Worm (Caenorhabditis elegans) whole organism, late embryonic: ENCODE data around the gene clp-4.
A peak's percentile ranks its signal among the peaks of the same experiment; 100 is the strongest.

Experiments
- C08G9.2 ChIP-seq: sonication (generic microtip); optimal IDR thresholded peaks from 2 replicates; lab custom pipeline; 2016; ENCODE audit warnings: mild to moderate bottlenecking, missing genetic modification characterization, moderate library complexity, missing compliant biosample characterization
- F13H6.1 ChIP-seq: sonication (generic microtip); optimal IDR thresholded peaks from 2 replicates; lab custom pipeline; 2016; ENCODE audit warnings: missing genetic modification characterization, missing compliant biosample characterization
- K09A11.1 ChIP-seq: sonication (generic microtip); optimal IDR thresholded peaks from 2 replicates; lab custom pipeline; 2017; ENCODE audit warnings: antibody characterized with exemption, mild to moderate bottlenecking, missing genetic modification characterization, missing compliant biosample characterization; ENCODE audit not compliant: insufficient read depth
- T23F11.4 ChIP-seq: fragments of 200-800 bp; sonication (Bioruptor generic); optimal IDR thresholded peaks from 2 replicates; lab custom pipeline; 2018; ENCODE audit warnings: mild to moderate bottlenecking, missing genetic modification characterization, missing compliant biosample characterization
- Y22D7AL.16 ChIP-seq: sonication (generic microtip); optimal IDR thresholded peaks from 2 replicates; lab custom pipeline; 2016; ENCODE audit warnings: missing genetic modification characterization, missing compliant biosample characterization
- ama-1 ChIP-seq: fragments of 150-350 bp; optimal IDR thresholded peaks from 2 replicates; lab custom pipeline; 2014
- ceh-14 ChIP-seq: sonication (generic microtip); optimal IDR thresholded peaks from 2 replicates; lab custom pipeline; 2016; ENCODE audit warnings: missing genotype, missing genetic modification characterization, missing compliant biosample characterization
- ceh-18 ChIP-seq: sonication (generic microtip); optimal IDR thresholded peaks from 2 replicates; lab custom pipeline; 2016; ENCODE audit warnings: missing genetic modification characterization, missing compliant biosample characterization
- ceh-31 ChIP-seq: sonication (generic microtip); optimal IDR thresholded peaks from 2 replicates; lab custom pipeline; 2016; ENCODE audit warnings: missing genetic modification characterization, missing compliant biosample characterization
- ceh-45 ChIP-seq: fragments of 200-800 bp; sonication (Bioruptor generic); IDR thresholded peaks from 2 replicates; pipeline ENCODE4 v1.3.6; 2022; ENCODE audit warnings: missing genetic modification reagents, missing genetic modification characterization, missing compliant biosample characterization
- ceh-48 ChIP-seq: sonication (generic microtip); optimal IDR thresholded peaks from 2 replicates; lab custom pipeline; 2016; ENCODE audit warnings: missing genetic modification characterization, inconsistent platforms, missing compliant biosample characterization
- ceh-9 ChIP-seq: sonication (generic microtip); optimal IDR thresholded peaks from 2 replicates; lab custom pipeline; 2016; ENCODE audit warnings: mild to moderate bottlenecking, missing genetic modification characterization, inconsistent platforms, missing compliant biosample characterization
- dmd-4 ChIP-seq: sonication (generic microtip); optimal IDR thresholded peaks from 2 replicates; lab custom pipeline; 2016; ENCODE audit warnings: borderline replicate concordance, missing genetic modification characterization, missing compliant biosample characterization
- dve-1 ChIP-seq: sonication (generic microtip); optimal IDR thresholded peaks from 2 replicates; lab custom pipeline; 2017; ENCODE audit warnings: antibody characterized with exemption, mild to moderate bottlenecking, missing genetic modification characterization, missing compliant biosample characterization
- elt-2 ChIP-seq: sonication (generic microtip); optimal IDR thresholded peaks from 2 replicates; lab custom pipeline; 2016; ENCODE audit warnings: missing genetic modification reagents, missing genetic modification characterization, missing compliant biosample characterization
- elt-4 ChIP-seq: sonication (generic microtip); optimal IDR thresholded peaks from 2 replicates; lab custom pipeline; 2016; ENCODE audit warnings: missing genetic modification characterization, missing compliant biosample characterization
- gmeb-2 ChIP-seq: sonication (generic microtip); optimal IDR thresholded peaks from 2 replicates; lab custom pipeline; 2016; ENCODE audit warnings: missing genetic modification characterization, inconsistent platforms, missing compliant biosample characterization
- hlh-6 ChIP-seq: sonication (generic microtip); optimal IDR thresholded peaks from 2 replicates; lab custom pipeline; 2016; ENCODE audit warnings: missing genotype, missing genetic modification characterization, missing compliant biosample characterization
- hlh-8 ChIP-seq: sonication (generic microtip); optimal IDR thresholded peaks from 2 replicates; lab custom pipeline; 2016; ENCODE audit warnings: missing genotype, missing genetic modification characterization, missing compliant biosample characterization
- lin-11 ChIP-seq: fragments of 200-800 bp; sonication (Bioruptor generic); optimal IDR thresholded peaks from 2 replicates; lab custom pipeline; 2018; ENCODE audit warnings: mild to moderate bottlenecking, missing genetic modification characterization, missing compliant biosample characterization
- madf-2 ChIP-seq: sonication (generic microtip); optimal IDR thresholded peaks from 2 replicates; lab custom pipeline; 2017; ENCODE audit warnings: missing genetic modification characterization, missing compliant biosample characterization
- nfya-1 ChIP-seq: sonication (generic microtip); optimal IDR thresholded peaks from 2 replicates; lab custom pipeline; 2017; ENCODE audit warnings: missing genetic modification characterization, mild to moderate bottlenecking, missing compliant biosample characterization, antibody characterized with exemption, moderate library complexity
- nhr-11 ChIP-seq: fragments of 150-350 bp; optimal IDR thresholded peaks from 2 replicates; lab custom pipeline; 2014; ENCODE audit warnings: missing biosample characterization, missing genetic modification characterization
- nhr-232 ChIP-seq: sonication (generic microtip); optimal IDR thresholded peaks from 2 replicates; lab custom pipeline; 2016; ENCODE audit warnings: missing genetic modification characterization, missing compliant biosample characterization
- odd-2 ChIP-seq: sonication (generic microtip); optimal IDR thresholded peaks from 2 replicates; lab custom pipeline; 2017; ENCODE audit warnings: antibody characterized with exemption, mild to moderate bottlenecking, missing genetic modification characterization, missing compliant biosample characterization
- pha-4 ChIP-seq: fragments of 150-350 bp; optimal IDR thresholded peaks from 2 replicates; lab custom pipeline; 2018; ENCODE audit warnings: missing biosample characterization, missing genetic modification reagents, missing genetic modification characterization
- rnt-1 ChIP-seq: sonication (generic microtip); optimal IDR thresholded peaks from 2 replicates; lab custom pipeline; 2016; ENCODE audit warnings: missing genetic modification characterization, missing compliant biosample characterization
- tbx-7 ChIP-seq: sonication (generic microtip); optimal IDR thresholded peaks from 2 replicates; lab custom pipeline; 2016; ENCODE audit warnings: missing genotype, missing genetic modification characterization, missing compliant biosample characterization
- ttx-3 ChIP-seq: sonication (generic microtip); optimal IDR thresholded peaks from 2 replicates; lab custom pipeline; 2016; ENCODE audit warnings: missing genetic modification reagents, missing genetic modification characterization, missing compliant biosample characterization
- unc-42 ChIP-seq: sonication (generic microtip); optimal IDR thresholded peaks from 2 replicates; lab custom pipeline; 2016; ENCODE audit warnings: missing genotype, missing genetic modification characterization, missing compliant biosample characterization
- unc-86 ChIP-seq: sonication (generic microtip); optimal IDR thresholded peaks from 2 replicates; lab custom pipeline; 2016; ENCODE audit warnings: missing genetic modification characterization, missing compliant biosample characterization
- zip-5 ChIP-seq: sonication (generic microtip); optimal IDR thresholded peaks from 2 replicates; lab custom pipeline; 2016; ENCODE audit warnings: missing genetic modification characterization, missing compliant biosample characterization

The clp-4 gene

ce11 chrIII:1824264-1824922 is 6.3 kb upstream of the clp-4 start, which contains the start of the genes pvf-1 and Y39A3CL.7 (continued):
- TF ChIP-seq F13H6.1 (tag; lab: Kevin White, UChicago) = no peak
- TF ChIP-seq gmeb-2 (tag; lab: Kevin White, UChicago) = peak; percentile 42
- TF ChIP-seq ama-1 = no peak
- peak; percentile 49 for TF ChIP-seq nfya-1 (tag; lab: Kevin White, UChicago)
- peak; percentile 43 for TF ChIP-seq lin-11
- TF ChIP-seq hlh-6 (tag; lab: Kevin White, UChicago) = peak; percentile 47
- TF ChIP-seq ceh-14 (tag; lab: Kevin White, UChicago) = peak; percentile 76
- peak; percentile 6 for TF ChIP-seq unc-42 (tag; lab: Kevin White, UChicago)
- TF ChIP-seq madf-2 (tag; lab: Kevin White, UChicago) = peak; percentile 44
- TF ChIP-seq rnt-1 = peak; percentile 22
- TF ChIP-seq Y22D7AL.16 = peak; percentile 18
- TF ChIP-seq pha-4 (tag; lab: Kevin White, UChicago) = no peak
- peak; percentile 70 for TF ChIP-seq elt-2 (tag; lab: Kevin White, UChicago)
- peak; percentile 55 for TF ChIP-seq odd-2 (tag; lab: Kevin White, UChicago)
- peak; percentile 11 for TF ChIP-seq ceh-18 (tag; lab: Kevin White, UChicago)

ce11 chrIII:1819049-1819597 is 1.0 kb upstream of the clp-4 start:
- TF ChIP-seq Y22D7AL.16 (no peak), ceh-14 (tag; lab: Kevin White, UChicago) (no peak), unc-86 (no peak), dve-1 (tag; lab: Kevin White, UChicago) (no peak), ceh-45 (no peak), ceh-31 (tag; lab: Kevin White, UChicago) (no peak), dmd-4 (tag; lab: Kevin White, UChicago) (no peak), nhr-232 (no peak), tbx-7 (no peak), zip-5 (no peak), ttx-3 (tag; lab: Kevin White, UChicago) (no peak), ama-1 (no peak)

ce11 chrIII:1814285-1814684 is 3.8 kb downstream of the clp-4 start:
- TF ChIP-seq pha-4 (tag; lab: Kevin White, UChicago) = no peak
- TF ChIP-seq K09A11.1 = no peak
- no peak for TF ChIP-seq nhr-11
- TF ChIP-seq gmeb-2 (tag; lab: Kevin White, UChicago) = no peak
- no peak for TF ChIP-seq hlh-8 (tag; lab: Kevin White, UChicago)
- no peak for TF ChIP-seq T23F11.4 (GFP tag; lab: Kevin White, UChicago)
- TF ChIP-seq ceh-9 (tag; lab: Kevin White, UChicago) = no peak

ce11 chrIII:1807297-1807935 is 10.7 kb downstream of the clp-4 start:
- peak; percentile 99 for TF ChIP-seq ceh-48 (tag; lab: Kevin White, UChicago)

- TF ChIP-seq F13H6.1 (tag; lab: Kevin White, UChicago) (no peak), ceh-48 (tag; lab: Kevin White, UChicago) (peak; percentile 36), elt-4 (peak; percentile 4), C08G9.2 (tag; lab: Kevin White, UChicago) (peak; percentile 2)
Observed at ce11 chrIII:1806183-1806798, 11.8 kb downstream of the clp-4 start.
